Worm (Caenorhabditis elegans) whole organism, L3 larva: ENCODE measurements around the gene F26A1.4.

Experiments used
- R02D3.7 ChIP-seq: fragments of 150-350 bp; optimal IDR thresholded peaks from 2 replicates; lab custom pipeline; 2014; ENCODE audit warnings: missing biosample characterization, missing genetic modification characterization
- ZK546.5 ChIP-seq: sonication (generic microtip); optimal IDR thresholded peaks from 2 replicates; lab custom pipeline; 2017; ENCODE audit warnings: missing biosample characterization, missing genetic modification characterization
- aly-2 ChIP-seq: fragments of 150-350 bp; optimal IDR thresholded peaks from 2 replicates; lab custom pipeline; 2014; ENCODE audit warnings: missing biosample characterization, missing genetic modification characterization
- ama-1 ChIP-seq: fragments of 150-350 bp; optimal IDR thresholded peaks from 2 replicates; lab custom pipeline; 2018
- ceh-28 ChIP-seq: fragments of 150-350 bp; optimal IDR thresholded peaks from 2 replicates; lab custom pipeline; 2014; ENCODE audit warnings: missing biosample characterization, missing genetic modification reagents, missing genetic modification characterization
- ceh-82 ChIP-seq: fragments of 150-350 bp; optimal IDR thresholded peaks from 2 replicates; lab custom pipeline; 2014; ENCODE audit warnings: missing biosample characterization, missing genetic modification characterization
- ceh-9 ChIP-seq: sonication (generic microtip); optimal IDR thresholded peaks from 2 replicates; lab custom pipeline; 2018; ENCODE audit warnings: missing biosample characterization, missing genetic modification characterization
- daf-12 ChIP-seq: fragments of 150-350 bp; optimal IDR thresholded peaks from 2 replicates; lab custom pipeline; 2014; ENCODE audit warnings: missing biosample characterization, missing genetic modification reagents, missing genetic modification characterization
- egl-27 ChIP-seq: sonication (generic microtip); optimal IDR thresholded peaks from 4 replicates; lab custom pipeline; 2017; ENCODE audit warnings: missing biosample characterization, missing genetic modification reagents, missing genetic modification characterization
- egl-5 ChIP-seq: fragments of 150-350 bp; optimal IDR thresholded peaks from 2 replicates; lab custom pipeline; 2017; ENCODE audit warnings: missing biosample characterization, missing genetic modification reagents, missing genetic modification characterization, inconsistent platforms
- elt-3 ChIP-seq, 3 experiments: fragments of 150-350 bp in 1 of 3; sonication (generic microtip) in 2 of 3; optimal IDR thresholded peaks; 2 replicates in 2 of 3; 4 replicates in 1 of 3; lab custom pipeline; 2014 to 2017; ENCODE audit warnings: missing biosample characterization in 3 of 3, missing genetic modification characterization in 3 of 3
- eor-1 ChIP-seq, 2 experiments: fragments of 150-350 bp; optimal IDR thresholded peaks; 2 replicates each; lab custom pipeline; 2014 to 2018; ENCODE audit warnings: missing biosample characterization in 2 of 2, missing genetic modification characterization in 2 of 2
- fkh-10 ChIP-seq: sonication (generic microtip); optimal IDR thresholded peaks from 2 replicates; lab custom pipeline; 2017; ENCODE audit warnings: missing biosample characterization, missing genetic modification reagents, missing genetic modification characterization
- fkh-2 ChIP-seq: fragments of 150-350 bp; optimal IDR thresholded peaks from 2 replicates; lab custom pipeline; 2014; ENCODE audit warnings: missing biosample characterization, missing genetic modification reagents, missing genetic modification characterization
- fos-1 ChIP-seq: fragments of 150-350 bp; optimal IDR thresholded peaks from 2 replicates; lab custom pipeline; 2014; ENCODE audit warnings: missing biosample characterization, missing genetic modification characterization
- hmg-11 ChIP-seq: sonication (generic microtip); optimal IDR thresholded peaks from 2 replicates; lab custom pipeline; 2016; ENCODE audit warnings: missing genetic modification characterization, missing compliant biosample characterization
- jun-1 ChIP-seq: fragments of 150-350 bp; optimal IDR thresholded peaks from 2 replicates; lab custom pipeline; 2014; ENCODE audit warnings: missing biosample characterization, missing genetic modification reagents, missing genetic modification characterization
- lin-15B ChIP-seq: fragments of 150-350 bp; optimal IDR thresholded peaks from 2 replicates; lab custom pipeline; 2014; ENCODE audit warnings: missing biosample characterization, missing genetic modification characterization
- lin-39 ChIP-seq: fragments of 150-350 bp; optimal IDR thresholded peaks from 2 replicates; lab custom pipeline; 2018; ENCODE audit warnings: missing biosample characterization, missing genetic modification reagents, missing genetic modification characterization
- lsy-12 ChIP-seq: sonication (generic microtip); optimal IDR thresholded peaks from 2 replicates; lab custom pipeline; 2016; ENCODE audit warnings: mild to moderate bottlenecking, missing genetic modification characterization, missing compliant biosample characterization
- nfya-1 ChIP-seq: sonication (generic microtip); optimal IDR thresholded peaks from 2 replicates; lab custom pipeline; 2017; ENCODE audit warnings: missing genetic modification characterization, mild to moderate bottlenecking, missing compliant biosample characterization, antibody characterized with exemption, moderate library complexity; ENCODE audit not compliant: insufficient read depth
- nhr-12 ChIP-seq: fragments of 150-350 bp; optimal IDR thresholded peaks from 2 replicates; lab custom pipeline; 2014; ENCODE audit warnings: missing biosample characterization, missing genetic modification characterization
- nhr-23 ChIP-seq: fragments of 150-350 bp; optimal IDR thresholded peaks from 2 replicates; lab custom pipeline; 2014; ENCODE audit warnings: missing biosample characterization, missing genetic modification reagents, missing genetic modification characterization
- nhr-25 ChIP-seq: sonication (generic microtip); optimal IDR thresholded peaks from 2 replicates; lab custom pipeline; 2017; ENCODE audit warnings: missing biosample characterization, missing genetic modification characterization
- nhr-28 ChIP-seq: fragments of 150-350 bp; optimal IDR thresholded peaks from 2 replicates; lab custom pipeline; 2014; ENCODE audit warnings: missing biosample characterization, missing genetic modification characterization
- nhr-43 ChIP-seq: sonication (generic microtip); optimal IDR thresholded peaks from 2 replicates; lab custom pipeline; 2016; ENCODE audit warnings: mild to moderate bottlenecking, missing genetic modification characterization, missing compliant biosample characterization; ENCODE audit not compliant: poor library complexity, severe bottlenecking
- nhr-67 ChIP-seq: fragments of 150-350 bp; optimal IDR thresholded peaks from 2 replicates; lab custom pipeline; 2014; ENCODE audit warnings: missing biosample characterization, missing genetic modification characterization
- nhr-76 ChIP-seq: fragments of 150-350 bp; sonication (generic microtip); optimal IDR thresholded peaks from 5 replicates; lab custom pipeline; 2014; ENCODE audit warnings: missing biosample characterization, missing genetic modification characterization
- pha-4 ChIP-seq: fragments of 150-350 bp; optimal IDR thresholded peaks from 2 replicates; lab custom pipeline; 2014; ENCODE audit warnings: missing biosample characterization, missing genetic modification reagents, missing genetic modification characterization
- sea-2 ChIP-seq: fragments of 150-350 bp; sonication (generic microtip); optimal IDR thresholded peaks from 4 replicates; lab custom pipeline; 2014; ENCODE audit warnings: missing biosample characterization, missing genetic modification reagents, missing genetic modification characterization
- skn-1 ChIP-seq: fragments of 150-350 bp; optimal IDR thresholded peaks from 2 replicates; lab custom pipeline; 2014; ENCODE audit warnings: missing biosample characterization, missing genetic modification characterization
- snpc-4 ChIP-seq: fragments of 150-350 bp; optimal IDR thresholded peaks from 2 replicates; lab custom pipeline; 2014; ENCODE audit warnings: missing biosample characterization, missing genetic modification characterization
- tbx-2 ChIP-seq: sonication (generic microtip); optimal IDR thresholded peaks from 2 replicates; lab custom pipeline; 2016; ENCODE audit warnings: mild to moderate bottlenecking, missing genetic modification characterization, missing compliant biosample characterization
- unc-39 ChIP-seq: sonication (generic microtip); optimal IDR thresholded peaks from 4 replicates; lab custom pipeline; 2017; ENCODE audit warnings: missing biosample characterization, missing genetic modification characterization
- unc-62 ChIP-seq: fragments of 150-350 bp; sonication (generic microtip); optimal IDR thresholded peaks from 4 replicates; lab custom pipeline; 2014; ENCODE audit warnings: missing biosample characterization, missing genetic modification reagents, missing genetic modification characterization
- ztf-11 ChIP-seq: fragments of 150-350 bp; optimal IDR thresholded peaks from 2 replicates; lab custom pipeline; 2014; ENCODE audit warnings: missing biosample characterization, missing genetic modification characterization

The F26A1.4 gene

DNA sequence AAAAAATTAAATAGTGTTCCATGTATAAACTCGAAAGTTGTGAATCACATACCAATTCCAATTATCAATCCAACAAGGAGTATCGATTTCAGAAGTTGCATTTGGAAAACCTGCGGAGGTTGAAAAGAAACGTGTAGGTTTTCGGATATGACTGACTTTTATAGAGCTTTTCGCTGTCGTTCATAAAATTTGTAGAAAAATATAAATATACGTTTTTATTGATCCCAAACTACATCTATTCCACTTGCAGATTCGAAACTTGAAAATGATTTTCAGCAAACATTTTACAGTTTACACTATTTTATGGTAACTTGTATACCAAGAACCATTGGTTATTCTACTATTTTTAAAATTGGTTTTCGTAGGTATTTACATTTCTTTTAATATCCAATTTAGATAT lies 24.8 kb downstream of the F26A1.4 start, which contains the start of gene clec-156:
Gene clec-156, minus strand, starts transcription at position 101 of the 400 bp plus-strand sequence.
- TF ChIP-seq nhr-12 (tag; lab: Kevin White, UChicago) (no peak), nhr-76 (tag; lab: Kevin White, UChicago) (no peak), elt-3 (tag; optimal IDR thresholded peaks at IDR 0.05; lab: Kevin White, UChicago) (no peak), nhr-25 (tag; lab: Kevin White, UChicago) (no peak), nfya-1 (tag; lab: Kevin White, UChicago) (no peak), eor-1 (tag; optimal IDR thresholded peaks at IDR 0.05; lab: Kevin White, UChicago) (no peak), nhr-28 (no peak), unc-39 (tag; lab: Kevin White, UChicago) (no peak), egl-27 (tag; lab: Kevin White, UChicago) (no peak), fkh-10 (no peak), ceh-28 (tag; lab: Kevin White, UChicago) (no peak), lin-39 (no peak)

DNA sequence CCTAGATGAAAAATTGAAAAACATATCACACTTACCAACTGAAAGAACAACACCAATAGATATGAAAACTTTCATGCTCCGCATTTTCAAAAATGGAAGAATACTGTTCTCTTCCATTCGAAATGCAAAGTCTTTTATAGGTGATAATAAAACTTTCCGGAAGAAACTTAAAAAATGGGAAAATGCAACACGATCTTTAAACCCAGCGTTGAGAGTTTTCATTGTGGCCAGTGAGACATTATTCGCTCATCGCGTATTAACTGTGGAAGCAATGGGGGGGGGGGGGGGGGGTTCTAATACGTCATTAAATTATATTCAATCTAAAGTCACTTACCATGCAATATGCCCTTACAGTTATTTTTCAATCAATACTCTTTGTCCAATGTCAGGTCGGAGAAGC lies 27.0 kb downstream of the F26A1.4 start, which contains the start of the genes clec-157 and fkh-5:
Gene clec-157, minus strand, starts transcription at position 101 of the 400 bp plus-strand sequence.
Gene fkh-5, plus strand, starts transcription at position 336 of the 400 bp plus-strand sequence.
- TF ChIP-seq nhr-23, result no peak
- no peak for TF ChIP-seq unc-39 (tag; lab: Kevin White, UChicago)
- TF ChIP-seq ceh-9 (tag; lab: Kevin White, UChicago), result no peak
- TF ChIP-seq fkh-10, result no peak
- no peak for TF ChIP-seq lsy-12
- no peak for TF ChIP-seq daf-12
- no peak for TF ChIP-seq snpc-4 (tag; lab: Kevin White, UChicago)
- no peak for TF ChIP-seq ceh-28 (tag; lab: Kevin White, UChicago)
- no peak for TF ChIP-seq ztf-11 (tag; lab: Kevin White, UChicago)
- TF ChIP-seq aly-2 (tag; lab: Kevin White, UChicago), result no peak
- TF ChIP-seq lin-39, result no peak
- no peak for TF ChIP-seq fkh-2
- TF ChIP-seq elt-3 (tag; optimal IDR thresholded peaks at IDR 0.05; lab: Kevin White, UChicago), result no peak
- no peak for TF ChIP-seq egl-5 (tag; lab: Kevin White, UChicago)
- no peak for TF ChIP-seq ama-1 (lab: Kevin White, UChicago)
- no peak for TF ChIP-seq R02D3.7 (tag; lab: Kevin White, UChicago)
- TF ChIP-seq egl-27 (tag; lab: Kevin White, UChicago), result no peak
- TF ChIP-seq lin-15B (tag; lab: Kevin White, UChicago), result no peak

DNA sequence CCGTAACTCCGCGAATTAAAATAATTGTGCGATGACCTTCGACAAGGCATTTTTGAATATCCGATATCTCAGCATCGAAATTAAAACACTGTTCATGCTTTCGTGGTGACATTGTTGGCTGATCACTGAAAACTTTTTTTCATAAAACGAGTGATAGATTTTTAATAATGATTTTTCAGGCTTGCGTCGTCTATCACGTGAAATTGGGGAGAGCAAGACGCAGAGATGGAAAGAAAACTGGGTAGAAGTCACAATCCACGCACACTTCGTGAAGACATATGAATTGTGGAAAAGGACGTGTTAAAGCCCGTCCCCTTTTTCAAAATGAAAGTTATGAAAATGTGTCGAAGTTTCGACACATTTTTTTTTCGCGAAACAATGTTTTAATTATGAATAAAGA lies 32.4 kb downstream of the F26A1.4 start, which contains the start of gene nonu-1:
Gene nonu-1, minus strand, starts transcription at position 169 of the 400 bp plus-strand sequence.
- TF ChIP-seq daf-12, result no peak
- no peak for TF ChIP-seq pha-4 (tag; lab: Kevin White, UChicago)
- TF ChIP-seq hmg-11 (tag; lab: Kevin White, UChicago), result no peak
- no peak for TF ChIP-seq nhr-67
- TF ChIP-seq jun-1 (tag; lab: Kevin White, UChicago), result no peak
- no peak for TF ChIP-seq nhr-12 (tag; lab: Kevin White, UChicago)
- no peak for TF ChIP-seq nhr-28
- no peak for TF ChIP-seq egl-5 (tag; lab: Kevin White, UChicago)
- no peak for TF ChIP-seq nhr-43
- no peak for TF ChIP-seq ceh-82 (tag; lab: Kevin White, UChicago)
- TF ChIP-seq ztf-11 (tag; lab: Kevin White, UChicago), result no peak
- TF ChIP-seq nhr-23, result no peak
- TF ChIP-seq tbx-2 (tag; lab: Kevin White, UChicago), result no peak
- TF ChIP-seq fkh-2, result no peak
- TF ChIP-seq lin-15B (tag; lab: Kevin White, UChicago), result no peak
- TF ChIP-seq fkh-10, result no peak
- TF ChIP-seq ZK546.5 (tag; lab: Kevin White, UChicago), result no peak

DNA sequence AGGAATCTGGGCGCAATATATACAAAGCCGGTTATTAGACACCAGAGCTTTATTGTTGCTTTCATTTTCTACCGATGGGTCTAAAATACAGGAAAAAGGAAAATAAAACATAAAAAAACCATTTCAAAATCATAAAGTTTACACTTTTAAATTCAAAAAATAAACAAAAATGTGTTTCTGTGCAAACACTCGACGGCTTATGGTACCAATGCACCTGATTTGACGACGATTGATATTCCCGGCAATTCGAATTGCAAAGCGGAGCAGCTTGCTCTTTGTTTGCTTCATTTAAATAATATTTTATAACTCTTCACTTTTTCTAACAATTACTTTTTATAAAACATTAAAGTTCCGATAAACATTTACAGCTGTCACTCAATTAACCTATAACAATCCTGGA lies 32.8 kb downstream of the F26A1.4 start, which contains the start of gene F26A1.1:
Gene F26A1.1, plus strand, starts transcription at position 369 of the 400 bp plus-strand sequence.
- TF ChIP-seq fos-1 (no peak), nfya-1 (tag; lab: Kevin White, UChicago) (peak; percentile 31), pha-4 (tag; lab: Kevin White, UChicago) (peak; percentile 71), skn-1 (tag; lab: Kevin White, UChicago) (peak; percentile 45), nhr-23 (no peak), lin-15B (tag; lab: Kevin White, UChicago) (peak; percentile 24)

DNA sequence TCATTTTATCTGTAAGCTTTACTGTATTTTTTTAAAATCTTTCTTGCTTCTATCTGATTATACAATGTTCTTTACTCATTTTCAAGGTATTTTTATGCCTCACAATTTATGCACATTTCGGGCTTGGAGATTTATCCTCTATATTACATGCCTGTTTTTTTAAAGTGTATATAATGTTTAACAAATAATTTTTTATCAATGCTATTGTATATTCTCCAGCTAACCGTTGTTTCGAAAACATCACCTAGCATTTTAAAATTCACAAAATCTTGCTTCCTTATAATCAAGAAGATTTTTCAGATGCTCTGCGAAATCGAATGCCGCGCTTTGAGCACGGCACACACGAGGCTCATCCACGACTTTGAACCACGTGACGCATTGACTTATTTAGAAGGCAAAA lies 34.7 kb downstream of the F26A1.4 start, which contains the start of gene ced-4:
Gene ced-4, plus strand, starts transcription at position 301 of the 400 bp plus-strand sequence.
- no peak for TF ChIP-seq nfya-1 (tag; lab: Kevin White, UChicago)
- no peak for TF ChIP-seq sea-2
- no peak for TF ChIP-seq pha-4 (tag; lab: Kevin White, UChicago)
- no peak for TF ChIP-seq unc-62 (GFP tag; lab: Kevin White, UChicago)
- no peak for TF ChIP-seq nhr-28
